Fruit fly (Drosophila melanogaster) whole organism, prepupa: ENCODE measurements around the gene sd.

Experiments
- CG32006 ChIP-seq: fragments of 200-800 bp; sonication (Bioruptor generic); optimal IDR thresholded peaks from 3 replicates; lab custom pipeline; 2017; ENCODE audit warnings: missing biosample characterization, mild to moderate bottlenecking, missing genetic modification characterization
- Gug ChIP-seq: fragments of 200-800 bp; sonication (Bioruptor generic); IDR thresholded peaks from 2 replicates; pipeline ENCODE4 v1.3.6; 2022; ENCODE audit warnings: missing biosample characterization, missing genetic modification characterization

DNA sequence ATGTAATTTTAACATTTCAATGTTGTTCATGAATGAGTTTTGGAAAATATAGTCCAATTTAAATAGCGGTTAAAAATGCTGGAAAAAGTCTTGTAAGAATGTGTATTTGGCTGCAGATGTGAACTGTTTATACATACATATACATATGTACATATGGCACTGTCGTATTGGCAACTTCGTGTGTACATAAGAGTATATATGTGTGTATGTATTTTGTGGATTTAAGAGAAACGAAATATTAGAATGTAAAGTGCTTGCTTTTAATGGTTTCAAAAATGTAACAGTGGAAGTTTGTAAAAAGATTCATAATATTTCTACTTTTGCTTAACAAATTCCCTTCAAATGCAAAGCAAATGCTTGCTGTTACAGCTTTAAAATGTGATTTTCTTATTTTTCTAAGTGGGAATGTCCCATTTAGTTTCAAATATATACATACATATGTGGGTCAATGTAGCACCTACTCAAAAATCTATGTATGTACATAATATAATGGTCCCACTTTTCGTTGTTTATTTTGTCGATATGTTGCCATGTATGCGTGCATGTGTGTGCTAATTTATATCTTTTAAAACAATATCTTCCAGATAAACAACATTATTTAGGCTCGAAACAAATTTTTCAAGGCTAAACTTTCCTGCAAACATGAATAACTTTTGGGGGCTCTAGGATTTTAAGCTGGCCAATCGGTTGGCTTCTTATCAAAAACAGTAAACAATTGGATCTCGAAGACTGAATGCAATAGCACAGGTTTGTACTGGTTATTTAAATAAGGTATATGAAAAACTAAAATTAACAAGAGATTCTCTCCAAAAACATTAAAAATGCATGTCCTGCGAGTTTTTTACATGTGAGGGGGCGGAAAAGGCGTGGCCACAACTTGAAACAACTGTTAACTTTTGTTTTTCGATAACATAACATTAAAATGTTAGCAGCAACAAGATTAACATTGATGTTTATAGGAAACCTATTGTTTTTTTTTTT, 66.9 kb downstream of the sd start:
- no peak for TF ChIP-seq CG32006 (GFP tag; lab: Kevin White, UChicago)
- no peak for TF ChIP-seq Gug (GFP tag; lab: Robert Waterston, UW)
